Fruit fly (Drosophila melanogaster) whole organism, embryonic: ENCODE measurements around the gene CG7924.

ENCODE experiments used
- ATbp ChIP-seq: fragments of 200-800 bp; sonication (Bioruptor generic); optimal IDR thresholded peaks from 2 replicates; lab custom pipeline; 2017; ENCODE audit warnings: missing biosample characterization, mild to moderate bottlenecking, missing genetic modification characterization, missing genetic modification reagents
- Ada2b ChIP-seq: fragments of 200-800 bp; sonication (Bioruptor generic); IDR thresholded peaks from 2 replicates; pipeline ENCODE4 v1.3.6; 2022; ENCODE audit warnings: missing biosample characterization, missing genetic modification characterization
- Asciz ChIP-seq: fragments of 200-800 bp; sonication (Bioruptor generic); optimal IDR thresholded peaks from 2 replicates; lab custom pipeline; 2017; ENCODE audit warnings: missing biosample characterization, mild to moderate bottlenecking, missing genetic modification characterization, missing genetic modification reagents
- Bteb2 ChIP-seq: fragments of 200-800 bp; sonication (Bioruptor generic); optimal IDR thresholded peaks from 2 replicates; lab custom pipeline; 2016; ENCODE audit warnings: missing biosample characterization, missing genetic modification characterization
- CG1024 ChIP-seq: fragments of 200-800 bp; sonication (Bioruptor generic); IDR thresholded peaks from 2 replicates; pipeline ENCODE4 v1.3.6; 2022; ENCODE audit warnings: missing biosample characterization, missing genetic modification characterization
- CG11696 ChIP-seq: fragments of 200-800 bp; sonication (Bioruptor generic); IDR thresholded peaks from 2 replicates; pipeline ENCODE4 v1.3.6; 2022; ENCODE audit warnings: missing biosample characterization, missing genetic modification characterization
- CG13287 ChIP-seq: fragments of 200-800 bp; sonication (Bioruptor generic); IDR thresholded peaks from 2 replicates; pipeline ENCODE4 v1.3.6; 2022; ENCODE audit warnings: missing biosample characterization, missing genetic modification characterization; ENCODE audit not compliant: partially characterized antibody
- CG13296 ChIP-seq: fragments of 200-800 bp; sonication (Bioruptor generic); optimal IDR thresholded peaks from 3 replicates; lab custom pipeline; 2018; ENCODE audit warnings: missing biosample characterization, mild to moderate bottlenecking, missing genetic modification characterization
- CG14965 ChIP-seq: fragments of 200-800 bp; sonication (Bioruptor generic); optimal IDR thresholded peaks from 2 replicates; lab custom pipeline; 2016; ENCODE audit warnings: missing biosample characterization, missing genetic modification characterization, borderline replicate concordance
- CG1602 ChIP-seq: fragments of 200-800 bp; sonication (Bioruptor generic); optimal IDR thresholded peaks from 3 replicates; lab custom pipeline; 2016; ENCODE audit warnings: missing biosample characterization, missing genetic modification characterization
- CG16815 ChIP-seq: fragments of 200-800 bp; sonication (Bioruptor generic); optimal IDR thresholded peaks from 3 replicates; lab custom pipeline; 2017; ENCODE audit warnings: missing biosample characterization, mild to moderate bottlenecking, missing genetic modification characterization
- CG17328 ChIP-seq: fragments of 200-800 bp; sonication (Bioruptor generic); IDR thresholded peaks from 2 replicates; pipeline ENCODE4 v1.3.6; 2022; ENCODE audit warnings: missing biosample characterization, missing genetic modification characterization
- CG17385 ChIP-seq: fragments of 200-800 bp; sonication (Bioruptor generic); optimal IDR thresholded peaks from 3 replicates; lab custom pipeline; 2018; ENCODE audit warnings: missing biosample characterization, mild to moderate bottlenecking, missing genetic modification characterization
- CG17802 ChIP-seq: fragments of 200-800 bp; sonication (Bioruptor generic); optimal IDR thresholded peaks from 2 replicates; lab custom pipeline; 2018; ENCODE audit warnings: missing biosample characterization, mild to moderate bottlenecking, missing genetic modification characterization, moderate library complexity
- CG2712 ChIP-seq: fragments of 200-800 bp; optimal IDR thresholded peaks from 3 replicates; lab custom pipeline; 2019; ENCODE audit warnings: missing biosample characterization, mild to moderate bottlenecking, missing genetic modification characterization, moderate library complexity
- CG31224 ChIP-seq: fragments of 200-800 bp; sonication (Bioruptor generic); IDR thresholded peaks from 2 replicates; pipeline ENCODE4 v1.3.6; 2022; ENCODE audit warnings: missing biosample characterization, missing genetic modification characterization
- CG31441 ChIP-seq: fragments of 200-800 bp; sonication (Bioruptor generic); IDR thresholded peaks from 2 replicates; pipeline ENCODE4 v1.3.6; 2022; ENCODE audit warnings: missing biosample characterization, missing genetic modification characterization
- CG3407 ChIP-seq: fragments of 200-800 bp; sonication (Bioruptor generic); optimal IDR thresholded peaks from 2 replicates; lab custom pipeline; 2018; ENCODE audit warnings: missing biosample characterization, mild to moderate bottlenecking, missing genetic modification characterization
- CG43689 ChIP-seq: fragments of 200-800 bp; sonication (Bioruptor generic); IDR thresholded peaks from 2 replicates; pipeline ENCODE4 v1.3.6; 2022; ENCODE audit warnings: missing biosample characterization, missing genetic modification characterization
- CG7271 ChIP-seq: fragments of 200-800 bp; sonication (Bioruptor generic); optimal IDR thresholded peaks from 2 replicates; lab custom pipeline; 2018; ENCODE audit warnings: missing biosample characterization, mild to moderate bottlenecking, missing genetic modification characterization, moderate library complexity
- CG8944 ChIP-seq: fragments of 200-800 bp; sonication (Bioruptor generic); optimal IDR thresholded peaks from 3 replicates; lab custom pipeline; 2016; ENCODE audit warnings: missing biosample characterization, missing genetic modification characterization
- CG9437 ChIP-seq: fragments of 200-800 bp; sonication (Bioruptor generic); optimal IDR thresholded peaks from 2 replicates; lab custom pipeline; 2018; ENCODE audit warnings: missing biosample characterization, mild to moderate bottlenecking, missing genetic modification characterization
- CG9817 ChIP-seq: fragments of 200-800 bp; sonication (Bioruptor generic); optimal IDR thresholded peaks from 2 replicates; lab custom pipeline; 2018; ENCODE audit warnings: missing biosample characterization, mild to moderate bottlenecking, missing genetic modification characterization, moderate library complexity
- Chrac-16 ChIP-seq: fragments of 200-800 bp; sonication (Bioruptor generic); optimal IDR thresholded peaks from 3 replicates; lab custom pipeline; 2016; ENCODE audit warnings: missing biosample characterization, missing genetic modification characterization
- Drgx ChIP-seq: fragments of 200-800 bp; sonication (Bioruptor generic); IDR thresholded peaks from 2 replicates; pipeline ENCODE4 v1.3.6; 2022; ENCODE audit warnings: missing biosample characterization, missing genetic modification characterization
- Hand ChIP-seq: fragments of 200-800 bp; sonication (Bioruptor generic); optimal IDR thresholded peaks from 2 replicates; lab custom pipeline; 2017; ENCODE audit warnings: mild to moderate bottlenecking, missing biosample characterization, missing genetic modification reagents, missing genetic modification characterization
- Max ChIP-seq: fragments of 200-800 bp; sonication (Bioruptor generic); optimal IDR thresholded peaks from 2 replicates; lab custom pipeline; 2016; ENCODE audit warnings: missing biosample characterization, mild to moderate bottlenecking, missing genetic modification characterization
- NK7.1 ChIP-seq: fragments of 200-800 bp; sonication (Bioruptor generic); optimal IDR thresholded peaks from 3 replicates; lab custom pipeline; 2016; ENCODE audit warnings: missing biosample characterization, missing genetic modification characterization
- Scr ChIP-seq: fragments of 200-800 bp; sonication (Bioruptor generic); IDR thresholded peaks from 2 replicates; pipeline ENCODE4 v1.3.6; 2022; ENCODE audit warnings: missing biosample characterization, missing genetic modification characterization; ENCODE audit not compliant: partially characterized antibody
- Sry-δ ChIP-seq: fragments of 200-800 bp; sonication (Bioruptor generic); optimal IDR thresholded peaks from 2 replicates; lab custom pipeline; 2016; ENCODE audit warnings: missing biosample characterization, missing genetic modification characterization
- Ssrp ChIP-seq: fragments of 200-800 bp; sonication (Bioruptor generic); optimal IDR thresholded peaks from 2 replicates; lab custom pipeline; 2018; ENCODE audit warnings: missing biosample characterization, mild to moderate bottlenecking, missing genetic modification characterization, moderate library complexity
- az2 ChIP-seq: fragments of 200-800 bp; sonication (Bioruptor generic); optimal IDR thresholded peaks from 3 replicates; lab custom pipeline; 2016; ENCODE audit warnings: missing biosample characterization, missing genetic modification characterization
- ci ChIP-seq: fragments of 200-800 bp; sonication (Bioruptor generic); IDR thresholded peaks from 3 replicates; pipeline ENCODE4 v1.3.6; 2022; ENCODE audit warnings: missing biosample characterization, missing genetic modification characterization
- crc ChIP-seq: fragments of 200-800 bp; sonication (Bioruptor generic); optimal IDR thresholded peaks from 2 replicates; lab custom pipeline; 2016; ENCODE audit warnings: missing biosample characterization, missing genetic modification characterization
- croc ChIP-seq: fragments of 200-800 bp; sonication (Bioruptor generic); conservative IDR thresholded peaks from 3 replicates; pipeline ENCODE4 v1.3.6; 2022; ENCODE audit warnings: missing biosample characterization, missing genetic modification characterization
- fru ChIP-seq: fragments of >200 bp; optimal IDR thresholded peaks from 2 replicates; lab custom pipeline; 2017
- gfzf ChIP-seq: fragments of 200-800 bp; sonication (Bioruptor generic); optimal IDR thresholded peaks from 2 replicates; lab custom pipeline; 2016; ENCODE audit warnings: missing biosample characterization, mild to moderate bottlenecking, missing genetic modification characterization, moderate library complexity
- lov ChIP-seq, 2 experiments: fragments of 200-800 bp in 1 of 2; fragments of >200 bp in 1 of 2; sonication (Bioruptor generic) in 1 of 2; IDR thresholded peaks in 1 of 2; optimal IDR thresholded peaks in 1 of 2; 2 replicates in 1 of 2; 3 replicates in 1 of 2; pipeline versions ENCODE4 v1.3.6 to Lab custom; 2017 to 2022; ENCODE audit warnings: missing biosample characterization in 1 of 2, missing genetic modification characterization in 1 of 2
- prd ChIP-seq, 3 experiments: fragments of >200 bp in 2 of 3; fragments of 200-800 bp in 1 of 3; sonication (Bioruptor generic) in 1 of 3; optimal IDR thresholded peaks in 2 of 3; IDR thresholded peaks in 1 of 3; 2 replicates in 2 of 3; 3 replicates in 1 of 3; pipeline versions ENCODE4 v1.3.6 to Lab custom; 2017 to 2022; ENCODE audit warnings: missing biosample characterization in 1 of 3, missing genetic modification characterization in 1 of 3
- pros ChIP-seq: fragments of 200-800 bp; sonication (Bioruptor generic); optimal IDR thresholded peaks from 3 replicates; lab custom pipeline; 2019; ENCODE audit warnings: missing biosample characterization, mild to moderate bottlenecking, missing genetic modification characterization, moderate library complexity
- sisA ChIP-seq: fragments of 200-800 bp; sonication (Bioruptor generic); IDR thresholded peaks from 2 replicates; pipeline ENCODE4 v1.3.6; 2022; ENCODE audit warnings: missing biosample characterization, missing genetic modification characterization
- sna ChIP-seq: fragments of 200-800 bp; sonication (Bioruptor generic); IDR thresholded peaks from 2 replicates; pipeline ENCODE4 v1.3.6; 2022; ENCODE audit warnings: missing biosample characterization, missing genetic modification characterization; ENCODE audit not compliant: partially characterized antibody
- sob ChIP-seq: fragments of 200-800 bp; sonication (Bioruptor generic); IDR thresholded peaks from 2 replicates; pipeline ENCODE4 v1.3.6; 2022; ENCODE audit warnings: missing biosample characterization, missing genetic modification characterization
- ssp ChIP-seq: fragments of 200-800 bp; sonication (Bioruptor generic); IDR thresholded peaks from 2 replicates; pipeline ENCODE4 v1.3.6; 2022; ENCODE audit warnings: missing biosample characterization, missing genetic modification characterization
- tin ChIP-seq: fragments of 200-800 bp; sonication (Bioruptor generic); optimal IDR thresholded peaks from 3 replicates; lab custom pipeline; 2016; ENCODE audit warnings: missing biosample characterization, missing genetic modification characterization
- tll ChIP-seq, 2 experiments: fragments of 200-800 bp in 1 of 2; fragments of >200 bp in 1 of 2; sonication (Bioruptor generic) in 1 of 2; optimal IDR thresholded peaks; 2 replicates each; lab custom pipeline; 2017 to 2019; ENCODE audit warnings: missing biosample characterization in 2 of 2, missing genetic modification characterization in 2 of 2, mild to moderate bottlenecking in 1 of 2, moderate library complexity in 1 of 2
- ttk ChIP-seq: fragments of 200-800 bp; sonication (Bioruptor generic); IDR thresholded peaks from 2 replicates; pipeline ENCODE4 v2.1.2; 2022; ENCODE audit warnings: missing biosample characterization, missing genetic modification characterization
- tup ChIP-seq: fragments of 200-800 bp; sonication (Bioruptor generic); optimal IDR thresholded peaks from 2 replicates; lab custom pipeline; 2016; ENCODE audit warnings: missing biosample characterization, mild to moderate bottlenecking, missing genetic modification characterization, moderate library complexity
- tx ChIP-seq: fragments of 200-800 bp; sonication (Bioruptor generic); optimal IDR thresholded peaks from 2 replicates; lab custom pipeline; 2016; ENCODE audit warnings: missing biosample characterization, missing genetic modification characterization
- vvl ChIP-seq: fragments of 200-800 bp; sonication (Bioruptor generic); IDR thresholded peaks from 2 replicates; pipeline ENCODE4 v1.3.6; 2022; ENCODE audit warnings: missing biosample characterization, missing genetic modification characterization

Gene CG7924

dm6 chr3L:14195714-14196113 lies 37.6 kb upstream of the CG7924 start (continued):
- TF ChIP-seq CG13287 (GFP tag; lab: Robert Waterston, UW) (no peak), croc (GFP tag; lab: Robert Waterston, UW) (no peak), tx (no peak), CG9437 (no peak), az2 (GFP tag; lab: Kevin White, UChicago) (no peak), CG43689 (GFP tag; lab: Robert Waterston, UW) (no peak), CG7271 (no peak), CG3407 (GFP tag; lab: Kevin White, UChicago) (peak; percentile 56), Sry-δ (no peak), ssp (no peak), sisA (GFP tag; lab: Robert Waterston, UW) (no peak), CG8944 (GFP tag; lab: Kevin White, UChicago) (no peak), Ada2b (GFP tag; lab: Robert Waterston, UW) (no peak), Ssrp (no peak), CG1602 (GFP tag; lab: Kevin White, UChicago) (no peak), fru (lab: Kevin White, UChicago) (no peak), ci (peak; percentile 82), CG17328 (GFP tag; lab: Robert Waterston, UW) (0 out of 2 replicates have a peak, but pooled peaks have one; percentile 12), sob (GFP tag; lab: Robert Waterston, UW) (peak; percentile 24; the same call in 1 of the 2 replicates), NK7.1 (GFP tag; lab: Kevin White, UChicago) (no peak), CG16815 (GFP tag; lab: Kevin White, UChicago) (no peak), Bteb2 (GFP tag; lab: Kevin White, UChicago) (peak; percentile 29), CG13296 (GFP tag; lab: Kevin White, UChicago) (peak; percentile 55), ATbp (GFP tag; lab: Kevin White, UChicago) (peak; percentile 75), CG17385 (GFP tag; lab: Kevin White, UChicago) (peak; percentile 31), Drgx (GFP tag; lab: Robert Waterston, UW) (no peak), CG31224 (GFP tag; lab: Robert Waterston, UW) (no peak), tup (peak; percentile 17), tll (GFP tag; optimal IDR thresholded peaks at IDR 0.05; lab: Kevin White, UChicago) (no peak), CG14965 (GFP tag; lab: Kevin White, UChicago) (no peak), CG1024 (no peak; the same call in 1 of the 2 replicates), Max (no peak), CG31441 (GFP tag; lab: Robert Waterston, UW) (peak; percentile 39; the same call in 1 of the 2 replicates), Scr (no peak), crc (GFP tag; lab: Kevin White, UChicago) (no peak), Hand (GFP tag; lab: Kevin White, UChicago) (no peak), CG2712 (tag; lab: Kevin White, UChicago) (peak; percentile 41), prd (optimal IDR thresholded peaks at IDR 0.05; lab: Kevin White, UChicago) (no peak), prd (GFP tag; IDR thresholded peaks at IDR 0.05; lab: Robert Waterston, UW) (no peak), Chrac-16 (GFP tag; lab: Kevin White, UChicago) (no peak), vvl (GFP tag; lab: Robert Waterston, UW) (no peak), Asciz (peak; percentile 80), CG17802 (tag; lab: Kevin White, UChicago) (no peak), CG9817 (tag; lab: Kevin White, UChicago) (no peak), CG11696 (0 out of 2 replicates have a peak, but pooled peaks have one; percentile 8), lov (optimal IDR thresholded peaks at IDR 0.05; lab: Kevin White, UChicago) (no peak), lov (GFP tag; IDR thresholded peaks at IDR 0.05; lab: Robert Waterston, UW) (no peak), tin (GFP tag; lab: Kevin White, UChicago) (no peak), ttk (GFP tag; lab: Robert Waterston, UW) (no peak), pros (no peak), sna (GFP tag; lab: Robert Waterston, UW) (no peak), gfzf (GFP tag; lab: Kevin White, UChicago) (no peak)
